Fruit fly (Drosophila melanogaster) whole organism, embryonic: ENCODE measurements around the gene cry.

Experiments used
- Atf3 ChIP-seq: fragments of 200-800 bp; sonication (Bioruptor generic); optimal IDR thresholded peaks from 3 replicates; lab custom pipeline; 2016; ENCODE audit warnings: missing biosample characterization, missing genetic modification characterization
- CG10959 ChIP-seq: fragments of 200-800 bp; sonication (Bioruptor generic); IDR thresholded peaks from 2 replicates; pipeline ENCODE4 v1.3.6; 2022; ENCODE audit warnings: missing biosample characterization, missing genetic modification characterization
- CG11504 ChIP-seq: fragments of 200-800 bp; sonication (Bioruptor generic); optimal IDR thresholded peaks from 3 replicates; lab custom pipeline; 2019; ENCODE audit warnings: missing biosample characterization, mild to moderate bottlenecking, missing genetic modification characterization, moderate library complexity
- CG12391 ChIP-seq: fragments of 200-800 bp; sonication (Bioruptor generic); optimal IDR thresholded peaks from 3 replicates; lab custom pipeline; 2018; ENCODE audit warnings: missing biosample characterization, mild to moderate bottlenecking, missing genetic modification characterization, moderate library complexity
- CG13296 ChIP-seq: fragments of 200-800 bp; sonication (Bioruptor generic); optimal IDR thresholded peaks from 3 replicates; lab custom pipeline; 2018; ENCODE audit warnings: missing biosample characterization, mild to moderate bottlenecking, missing genetic modification characterization
- CG14441 ChIP-seq: fragments of 200-800 bp; sonication (Bioruptor generic); IDR thresholded peaks from 2 replicates; pipeline ENCODE4 v1.3.6; 2022; ENCODE audit warnings: missing biosample characterization, missing genetic modification characterization
- CG15269 ChIP-seq: fragments of 200-800 bp; sonication (Bioruptor generic); optimal IDR thresholded peaks from 2 replicates; lab custom pipeline; 2018; ENCODE audit warnings: missing biosample characterization, mild to moderate bottlenecking, missing genetic modification characterization, moderate library complexity
- CG3163 ChIP-seq: fragments of 200-800 bp; sonication (Bioruptor generic); optimal IDR thresholded peaks from 3 replicates; lab custom pipeline; 2016; ENCODE audit warnings: missing biosample characterization, missing genetic modification characterization
- CG3281 ChIP-seq: fragments of 200-800 bp; sonication (Bioruptor generic); optimal IDR thresholded peaks from 3 replicates; lab custom pipeline; 2017; ENCODE audit warnings: missing biosample characterization, mild to moderate bottlenecking, missing genetic modification characterization
- CG33213 ChIP-seq: fragments of 200-800 bp; sonication (Bioruptor generic); optimal IDR thresholded peaks from 3 replicates; lab custom pipeline; 2016; ENCODE audit warnings: missing biosample characterization, missing genetic modification characterization
- CG34422 ChIP-seq: fragments of 200-800 bp; sonication (Bioruptor generic); IDR thresholded peaks from 3 replicates; pipeline ENCODE4 v1.3.6; 2022; ENCODE audit warnings: missing biosample characterization, missing genetic modification characterization
- CG3726 ChIP-seq: fragments of 200-800 bp; sonication (Bioruptor generic); IDR thresholded peaks from 3 replicates; pipeline ENCODE4, ENCODE4 v1.3.6; 2022; ENCODE audit warnings: missing biosample characterization, missing genetic modification characterization
- CG3995 ChIP-seq: fragments of 200-800 bp; sonication (Bioruptor generic); optimal IDR thresholded peaks from 3 replicates; lab custom pipeline; 2016; ENCODE audit warnings: missing biosample characterization, missing genetic modification characterization
- CG6654 ChIP-seq: fragments of 200-800 bp; sonication (Bioruptor generic); optimal IDR thresholded peaks from 2 replicates; lab custom pipeline; 2017; ENCODE audit warnings: missing biosample characterization, mild to moderate bottlenecking, missing genetic modification characterization
- CG6854 ChIP-seq: fragments of 200-800 bp; sonication (Bioruptor generic); optimal IDR thresholded peaks from 3 replicates; lab custom pipeline; 2017; ENCODE audit warnings: missing biosample characterization, mild to moderate bottlenecking, missing genetic modification characterization
- CG7839 ChIP-seq: fragments of 200-800 bp; sonication (Bioruptor generic); optimal IDR thresholded peaks from 3 replicates; lab custom pipeline; 2018; ENCODE audit warnings: missing biosample characterization, mild to moderate bottlenecking, missing genetic modification characterization, moderate library complexity
- CG8290 ChIP-seq, 3 experiments: fragments of 200-800 bp; sonication (Bioruptor generic); optimal IDR thresholded peaks; 2 replicates each; lab custom pipeline; 2016 to 2019; ENCODE audit warnings: missing biosample characterization in 3 of 3, missing genetic modification characterization in 3 of 3, mild to moderate bottlenecking in 2 of 3, moderate library complexity in 1 of 3
- CG9817 ChIP-seq: fragments of 200-800 bp; sonication (Bioruptor generic); optimal IDR thresholded peaks from 2 replicates; lab custom pipeline; 2018; ENCODE audit warnings: missing biosample characterization, mild to moderate bottlenecking, missing genetic modification characterization, moderate library complexity
- CG9932 ChIP-seq: fragments of 200-800 bp; sonication (Bioruptor generic); IDR thresholded peaks from 2 replicates; pipeline ENCODE4 v1.3.6; 2022; ENCODE audit warnings: missing biosample characterization, missing genetic modification characterization
- CoRest ChIP-seq: fragments of 200-800 bp; sonication (Bioruptor generic); optimal IDR thresholded peaks from 3 replicates; lab custom pipeline; 2018; ENCODE audit warnings: missing biosample characterization, mild to moderate bottlenecking, missing genetic modification characterization, moderate library complexity
- Dll ChIP-seq: fragments of 200-800 bp; sonication (Bioruptor generic); IDR thresholded peaks from 4 replicates; pipeline ENCODE4 v1.3.6; 2022; ENCODE audit warnings: missing biosample characterization, missing genetic modification characterization; ENCODE audit not compliant: partially characterized antibody
- HmgZ ChIP-seq: fragments of 200-800 bp; sonication (Bioruptor generic); optimal IDR thresholded peaks from 2 replicates; lab custom pipeline; 2018; ENCODE audit warnings: missing biosample characterization, mild to moderate bottlenecking, missing genetic modification characterization
- MTF-1 ChIP-seq: fragments of 200-800 bp; sonication (Bioruptor generic); optimal IDR thresholded peaks from 2 replicates; lab custom pipeline; 2018; ENCODE audit warnings: missing biosample characterization, mild to moderate bottlenecking, missing genetic modification characterization, borderline replicate concordance
- Med ChIP-seq: fragments of 200-800 bp; sonication (Bioruptor generic); peaks from one replicate; lab custom pipeline; 2016; ENCODE audit warnings: missing biosample characterization, missing genetic modification characterization, mild to moderate bottlenecking, inconsistent platforms, moderate library complexity
- PHDP ChIP-seq: fragments of 200-800 bp; sonication (Bioruptor generic); optimal IDR thresholded peaks from 3 replicates; lab custom pipeline; 2018; ENCODE audit warnings: missing biosample characterization, mild to moderate bottlenecking, missing genetic modification characterization, moderate library complexity
- Sox100B ChIP-seq: fragments of 200-800 bp; sonication (Bioruptor generic); optimal IDR thresholded peaks from 3 replicates; lab custom pipeline; 2018; ENCODE audit warnings: missing biosample characterization, mild to moderate bottlenecking, missing genetic modification characterization
- Ssrp ChIP-seq: fragments of 200-800 bp; sonication (Bioruptor generic); optimal IDR thresholded peaks from 2 replicates; lab custom pipeline; 2018; ENCODE audit warnings: missing biosample characterization, mild to moderate bottlenecking, missing genetic modification characterization, moderate library complexity
- az2 ChIP-seq: fragments of 200-800 bp; sonication (Bioruptor generic); optimal IDR thresholded peaks from 3 replicates; lab custom pipeline; 2016; ENCODE audit warnings: missing biosample characterization, missing genetic modification characterization
- bcd ChIP-seq: fragments of 200-800 bp; sonication (Bioruptor generic); optimal IDR thresholded peaks from 2 replicates; lab custom pipeline; 2017; ENCODE audit warnings: missing biosample characterization, mild to moderate bottlenecking, missing genetic modification characterization
- cg ChIP-seq: fragments of 200-800 bp; sonication (Bioruptor generic); optimal IDR thresholded peaks from 3 replicates; lab custom pipeline; 2019; ENCODE audit warnings: missing biosample characterization, mild to moderate bottlenecking, missing genetic modification characterization, moderate library complexity
- chm ChIP-seq: fragments of 200-800 bp; sonication (Bioruptor generic); IDR thresholded peaks from 2 replicates; pipeline ENCODE4 v1.3.6; 2022; ENCODE audit warnings: missing biosample characterization, missing genetic modification characterization
- emc ChIP-seq: fragments of 200-800 bp; sonication (Bioruptor generic); optimal IDR thresholded peaks from 2 replicates; lab custom pipeline; 2016; ENCODE audit warnings: missing biosample characterization, missing genetic modification characterization
- fd3F ChIP-seq: fragments of 200-800 bp; sonication (Bioruptor generic); optimal IDR thresholded peaks from 2 replicates; lab custom pipeline; 2018; ENCODE audit warnings: missing biosample characterization, mild to moderate bottlenecking, missing genetic modification characterization, moderate library complexity
- fd96Cb ChIP-seq: fragments of 200-800 bp; sonication (Bioruptor generic); optimal IDR thresholded peaks from 2 replicates; lab custom pipeline; 2018; ENCODE audit warnings: missing biosample characterization, mild to moderate bottlenecking, missing genetic modification characterization, moderate library complexity
- grn ChIP-seq: fragments of 200-800 bp; sonication (Bioruptor generic); optimal IDR thresholded peaks from 3 replicates; lab custom pipeline; 2017; ENCODE audit warnings: missing biosample characterization, missing genetic modification characterization
- ham ChIP-seq: fragments of 200-800 bp; sonication (Bioruptor generic); IDR thresholded peaks from 2 replicates; pipeline ENCODE4 v1.3.6; 2022; ENCODE audit warnings: missing biosample characterization, missing genetic modification characterization
- inv ChIP-seq: fragments of 200-800 bp; sonication (Bioruptor generic); IDR thresholded peaks from 2 replicates; pipeline ENCODE4 v1.3.6; 2022; ENCODE audit warnings: missing biosample characterization, missing genetic modification characterization; ENCODE audit not compliant: partially characterized antibody
- jumu ChIP-seq: fragments of 200-800 bp; sonication (Bioruptor generic); optimal IDR thresholded peaks from 3 replicates; lab custom pipeline; 2016; ENCODE audit warnings: missing biosample characterization, missing genetic modification characterization
- mld ChIP-seq: fragments of 200-800 bp; sonication (Bioruptor generic); IDR thresholded peaks from 3 replicates; pipeline ENCODE4 v1.3.6; 2022; ENCODE audit warnings: missing biosample characterization, missing genetic modification characterization; ENCODE audit not compliant: partially characterized antibody
- nerfin-2 ChIP-seq: fragments of 200-800 bp; sonication (Bioruptor generic); IDR thresholded peaks from 2 replicates; pipeline ENCODE4 v1.3.6; 2022; ENCODE audit warnings: missing biosample characterization, missing genetic modification characterization; ENCODE audit not compliant: partially characterized antibody
- oc ChIP-seq: fragments of 200-800 bp; sonication (Bioruptor generic); optimal IDR thresholded peaks from 2 replicates; lab custom pipeline; 2018; ENCODE audit warnings: missing biosample characterization, mild to moderate bottlenecking, missing genetic modification characterization, moderate library complexity
- pb ChIP-seq: fragments of 200-800 bp; sonication (Bioruptor generic); optimal IDR thresholded peaks from 3 replicates; lab custom pipeline; 2016; ENCODE audit warnings: missing biosample characterization, missing genetic modification characterization
- prd ChIP-seq, 3 experiments: fragments of >200 bp in 2 of 3; fragments of 200-800 bp in 1 of 3; sonication (Bioruptor generic) in 1 of 3; optimal IDR thresholded peaks in 2 of 3; IDR thresholded peaks in 1 of 3; 2 replicates in 2 of 3; 3 replicates in 1 of 3; pipeline versions ENCODE4 v1.3.6 to Lab custom; 2017 to 2022; ENCODE audit warnings: missing biosample characterization in 1 of 3, missing genetic modification characterization in 1 of 3
- pzg ChIP-seq: fragments of 200-800 bp; sonication (Bioruptor generic); optimal IDR thresholded peaks from 3 replicates; lab custom pipeline; 2018; ENCODE audit warnings: missing biosample characterization, mild to moderate bottlenecking, missing genetic modification characterization, moderate library complexity
- ranshi ChIP-seq: fragments of 200-800 bp; sonication (Bioruptor generic); IDR thresholded peaks from 2 replicates; pipeline ENCODE4 v1.3.6; 2022; ENCODE audit warnings: missing biosample characterization, missing genetic modification characterization
- repo ChIP-seq: fragments of 200-800 bp; sonication (Bioruptor generic); optimal IDR thresholded peaks from 2 replicates; lab custom pipeline; 2016; ENCODE audit warnings: missing biosample characterization, missing genetic modification characterization
- sens ChIP-seq: fragments of 200-800 bp; sonication (Bioruptor generic); peaks from one replicate; lab custom pipeline; 2016; ENCODE audit warnings: missing biosample characterization, missing genetic modification characterization
- trem ChIP-seq: fragments of 200-800 bp; optimal IDR thresholded peaks from 3 replicates; lab custom pipeline; 2019; ENCODE audit warnings: missing biosample characterization, mild to moderate bottlenecking, missing genetic modification characterization, moderate library complexity
- unpg ChIP-seq: fragments of 200-800 bp; sonication (Bioruptor generic); optimal IDR thresholded peaks from 3 replicates; lab custom pipeline; 2018; ENCODE audit warnings: missing biosample characterization, mild to moderate bottlenecking, missing genetic modification characterization, moderate library complexity
- vvl ChIP-seq: fragments of 200-800 bp; sonication (Bioruptor generic); IDR thresholded peaks from 2 replicates; pipeline ENCODE4 v1.3.6; 2022; ENCODE audit warnings: missing biosample characterization, missing genetic modification characterization

Gene cry

dm6 chr3R:19181214-19181613 lies 30.7 kb upstream of the cry start (continued):
- peak; percentile 23 for TF ChIP-seq Sox100B (GFP tag; lab: Kevin White, UChicago)
- peak; percentile 10 for TF ChIP-seq CG13296 (GFP tag; lab: Kevin White, UChicago)
- TF ChIP-seq bcd (GFP tag; lab: Kevin White, UChicago) = peak; percentile 17
- TF ChIP-seq PHDP (tag; lab: Kevin White, UChicago) = peak; percentile 6
- TF ChIP-seq trem (tag; lab: Kevin White, UChicago) = no peak
- TF ChIP-seq vvl (GFP tag; lab: Robert Waterston, UW) = no peak
- TF ChIP-seq mld (GFP tag; lab: Robert Waterston, UW) = no peak
- no peak for TF ChIP-seq unpg
- TF ChIP-seq CG7839 = peak; percentile 46
- no peak for TF ChIP-seq CG3726 (GFP tag; lab: Robert Waterston, UW)
- TF ChIP-seq grn (GFP tag; lab: Kevin White, UChicago) = no peak
- TF ChIP-seq pzg (GFP tag; lab: Kevin White, UChicago) = no peak
- TF ChIP-seq CG6854 (GFP tag; lab: Kevin White, UChicago) = no peak
- no peak for TF ChIP-seq pb (GFP tag; lab: Kevin White, UChicago)
- TF ChIP-seq chm (GFP tag; lab: Robert Waterston, UW) = no peak
- no peak for TF ChIP-seq CG34422 (GFP tag; lab: Robert Waterston, UW)
- no peak for TF ChIP-seq Atf3
- no peak for TF ChIP-seq prd (optimal IDR thresholded peaks at IDR 0.05; lab: Kevin White, UChicago)
- no peak for TF ChIP-seq prd (GFP tag; IDR thresholded peaks at IDR 0.05; lab: Robert Waterston, UW)
- no peak for TF ChIP-seq inv (GFP tag; lab: Robert Waterston, UW)
- TF ChIP-seq repo (GFP tag; lab: Kevin White, UChicago) = no peak
- TF ChIP-seq fd96Cb = no peak
- TF ChIP-seq CG12391 = peak; percentile 28
- TF ChIP-seq CG10959 = no peak
- TF ChIP-seq Ssrp (tag; lab: Kevin White, UChicago) = peak; percentile 30
- peak; percentile 20 for TF ChIP-seq CG3281 (GFP tag; lab: Kevin White, UChicago)
- no peak for TF ChIP-seq az2
- no peak for TF ChIP-seq nerfin-2
- TF ChIP-seq CG3163 (GFP tag; lab: Kevin White, UChicago) = no peak
- TF ChIP-seq jumu (GFP tag; lab: Kevin White, UChicago) = no peak
- no peak for TF ChIP-seq ranshi
- no peak for TF ChIP-seq MTF-1 (GFP tag; lab: Kevin White, UChicago)
- TF ChIP-seq Dll (GFP tag; lab: Robert Waterston, UW) = no peak
- no peak for TF ChIP-seq CG8290 (GFP tag; optimal IDR thresholded peaks at IDR 0.05; lab: Kevin White, UChicago)
- peak in 1 of 2 experiments; percentile 16 for TF ChIP-seq CG8290 (tag; optimal IDR thresholded peaks at IDR 0.05; lab: Kevin White, UChicago)
- no peak for TF ChIP-seq emc (GFP tag; lab: Kevin White, UChicago)
- TF ChIP-seq oc (tag; lab: Kevin White, UChicago) = no peak
- no peak for TF ChIP-seq CG3995
- no peak for TF ChIP-seq fd3F
- no peak for TF ChIP-seq HmgZ (tag; lab: Kevin White, UChicago)
- TF ChIP-seq sens (GFP tag; lab: Kevin White, UChicago) = peak; percentile 81
- peak; percentile 53 for TF ChIP-seq CG11504
- TF ChIP-seq ham = no peak
- TF ChIP-seq CG6654 (GFP tag; lab: Kevin White, UChicago) = no peak
- peak; percentile 18; the same call in 1 of the 2 replicates for TF ChIP-seq CG9932 (GFP tag; lab: Robert Waterston, UW)
- TF ChIP-seq CoRest (tag; lab: Kevin White, UChicago) = peak; percentile 30
- 0 out of 2 replicates have a peak, but pooled peaks have one; percentile 16 for TF ChIP-seq CG14441
- TF ChIP-seq cg = no peak
- peak; percentile 56 for TF ChIP-seq CG15269 (tag; lab: Kevin White, UChicago)
- TF ChIP-seq Med = peak; percentile 63
- peak; percentile 16 for TF ChIP-seq CG9817 (tag; lab: Kevin White, UChicago)
- no peak for TF ChIP-seq CG33213 (GFP tag; lab: Kevin White, UChicago)
